Worm (Caenorhabditis elegans) whole organism, L2 larva: ENCODE results near the gene srbc-71.

Source experiments
- nhr-23 ChIP-seq: fragments of 150-350 bp; optimal IDR thresholded peaks from 2 replicates; lab custom pipeline; 2014; ENCODE audit warnings: missing biosample characterization, missing genetic modification reagents, missing genetic modification characterization
- snpc-4 ChIP-seq: fragments of 150-350 bp; optimal IDR thresholded peaks from 2 replicates; lab custom pipeline; 2014; ENCODE audit warnings: missing biosample characterization, missing genetic modification characterization

- TF ChIP-seq snpc-4 (tag; lab: Kevin White, UChicago) (no peak), nhr-23 (no peak)
Observed at ce11 chrIV:4265951-4266350, 40.2 kb upstream of the srbc-71 start.
